Fruit fly (Drosophila melanogaster): ENCODE results near the gene Ir68a.

The Ir68a gene

dm6 chr3L:11278448-11279320 lies 42.7 kb upstream of the Ir68a start (continued):
- TF ChIP-seq sens-2 (GFP tag; IDR thresholded peaks at IDR 0.05), result no peak
- 0 out of 2 replicates have a peak, but pooled peaks have one; percentile 26 for TF ChIP-seq CG32767 (GFP tag; IDR thresholded peaks at IDR 0.05)
- TF ChIP-seq dysf (GFP tag; IDR thresholded peaks at IDR 0.05), result peak; percentile 14; the same call in 1 of the 3 replicates
- no peak for TF ChIP-seq CG15696 (tag; optimal IDR thresholded peaks at IDR 0.05)
- no peak for TF ChIP-seq dan (GFP tag; IDR thresholded peaks at IDR 0.05)
- TF ChIP-seq Atf6 (GFP tag; IDR thresholded peaks at IDR 0.05), result peak; percentile 72
- TF ChIP-seq Kr (GFP tag; optimal IDR thresholded peaks at IDR 0.05), result no peak
- TF ChIP-seq HLH3B (GFP tag; IDR thresholded peaks at IDR 0.05), result peak; percentile 20; the same call in 1 of the 2 replicates
- TF ChIP-seq CG12659 (GFP tag; optimal IDR thresholded peaks at IDR 0.05), result peak; percentile 14
- peak; percentile 80 for TF ChIP-seq cwo (GFP tag; optimal IDR thresholded peaks at IDR 0.05)
- TF ChIP-seq ewg (GFP tag; optimal IDR thresholded peaks at IDR 0.05), result no peak
- no peak for TF ChIP-seq CG16779 (GFP tag; IDR thresholded peaks at IDR 0.05)
- no peak for TF ChIP-seq Ravus (GFP tag; IDR thresholded peaks at IDR 0.05)
- no peak for TF ChIP-seq CG34422 (GFP tag; IDR thresholded peaks at IDR 0.05)
- TF ChIP-seq Dll (GFP tag; IDR thresholded peaks at IDR 0.05; ENCODE audit: partially characterized antibody), result no peak
- TF ChIP-seq CG11695 (GFP tag; IDR thresholded peaks at IDR 0.05), result no peak
- TF ChIP-seq CG2199 (GFP tag; IDR thresholded peaks at IDR 0.05), result peak; percentile 45; the same call in 1 of the 3 replicates
- peak; percentile 52 for TF ChIP-seq Hr3 (GFP tag; optimal IDR thresholded peaks at IDR 0.05)
- TF ChIP-seq fd96Cb (tag; optimal IDR thresholded peaks at IDR 0.05), result peak; percentile 2
- TF ChIP-seq jing (GFP tag; optimal IDR thresholded peaks at IDR 0.05), result no peak
- peak; percentile 46 for TF ChIP-seq PHDP (tag; optimal IDR thresholded peaks at IDR 0.05)
- TF ChIP-seq eyg (GFP tag; optimal IDR thresholded peaks at IDR 0.05), result no peak
- TF ChIP-seq NK7.1 (GFP tag; optimal IDR thresholded peaks at IDR 0.05), result no peak
- no peak for TF ChIP-seq klu (GFP tag; IDR thresholded peaks at IDR 0.05)
- TF ChIP-seq CG12236 (GFP tag; optimal IDR thresholded peaks at IDR 0.05), result no peak
- peak; percentile 45 for TF ChIP-seq CG12391 (tag; optimal IDR thresholded peaks at IDR 0.05)
- peak; percentile 71; the same call in 2 of the 3 replicates for TF ChIP-seq CG11456 (GFP tag; IDR thresholded peaks at IDR 0.05)
- TF ChIP-seq CG13123 (GFP tag; optimal IDR thresholded peaks at IDR 0.05), result no peak
- no peak for TF ChIP-seq Sox100B (GFP tag; optimal IDR thresholded peaks at IDR 0.05)
- TF ChIP-seq CG10543 (GFP tag; optimal IDR thresholded peaks at IDR 0.05), result peak; percentile 27
- no peak for TF ChIP-seq sisA (GFP tag; IDR thresholded peaks at IDR 0.05)
- TF ChIP-seq nom (GFP tag; optimal IDR thresholded peaks at IDR 0.05), result no peak
- no peak for TF ChIP-seq CG1603 (tag; optimal IDR thresholded peaks at IDR 0.05)
- TF ChIP-seq rib (GFP tag; IDR thresholded peaks at IDR 0.05), result 0 out of 2 replicates have a peak, but pooled peaks have one; percentile 41
- peak; percentile 7 for TF ChIP-seq nmo (GFP tag; optimal IDR thresholded peaks at IDR 0.05)
- TF ChIP-seq CG12155 (GFP tag; optimal IDR thresholded peaks at IDR 0.05), result peak; percentile 32
- no peak for TF ChIP-seq CG6689 (GFP tag; IDR thresholded peaks at IDR 0.05)
- no peak for TF ChIP-seq da (GFP tag; optimal IDR thresholded peaks at IDR 0.05)
- TF ChIP-seq Nf-YA (GFP tag; IDR thresholded peaks at IDR 0.05), result peak; percentile 33; the same call in 1 of the 2 replicates
- peak; percentile 17 for TF ChIP-seq CG2678 (tag; optimal IDR thresholded peaks at IDR 0.05)
- TF ChIP-seq abd-A (tag; optimal IDR thresholded peaks at IDR 0.05), result no peak
- no peak for TF ChIP-seq Poxn (GFP tag; IDR thresholded peaks at IDR 0.05)
- TF ChIP-seq CG17385 (GFP tag; optimal IDR thresholded peaks at IDR 0.05), result peak; percentile 0
- no peak for TF ChIP-seq cg (GFP tag; optimal IDR thresholded peaks at IDR 0.05)
- TF ChIP-seq CG31388 (GFP tag; optimal IDR thresholded peaks at IDR 0.05), result no peak
- peak; percentile 41 for TF ChIP-seq CG11504 (tag; optimal IDR thresholded peaks at IDR 0.05)
- TF ChIP-seq Dek (tag; optimal IDR thresholded peaks at IDR 0.05), result no peak
- TF ChIP-seq CG2889 (GFP tag; IDR thresholded peaks at IDR 0.05), result peak; percentile 38; the same call in 1 of the 3 replicates
- TF ChIP-seq sqz (GFP tag; optimal IDR thresholded peaks at IDR 0.05), result no peak

Measured in whole organism, embryonic.